Fruit fly (Drosophila melanogaster): Measurements from ENCODE around the gene CG7255.

Gene CG7255

DNA sequence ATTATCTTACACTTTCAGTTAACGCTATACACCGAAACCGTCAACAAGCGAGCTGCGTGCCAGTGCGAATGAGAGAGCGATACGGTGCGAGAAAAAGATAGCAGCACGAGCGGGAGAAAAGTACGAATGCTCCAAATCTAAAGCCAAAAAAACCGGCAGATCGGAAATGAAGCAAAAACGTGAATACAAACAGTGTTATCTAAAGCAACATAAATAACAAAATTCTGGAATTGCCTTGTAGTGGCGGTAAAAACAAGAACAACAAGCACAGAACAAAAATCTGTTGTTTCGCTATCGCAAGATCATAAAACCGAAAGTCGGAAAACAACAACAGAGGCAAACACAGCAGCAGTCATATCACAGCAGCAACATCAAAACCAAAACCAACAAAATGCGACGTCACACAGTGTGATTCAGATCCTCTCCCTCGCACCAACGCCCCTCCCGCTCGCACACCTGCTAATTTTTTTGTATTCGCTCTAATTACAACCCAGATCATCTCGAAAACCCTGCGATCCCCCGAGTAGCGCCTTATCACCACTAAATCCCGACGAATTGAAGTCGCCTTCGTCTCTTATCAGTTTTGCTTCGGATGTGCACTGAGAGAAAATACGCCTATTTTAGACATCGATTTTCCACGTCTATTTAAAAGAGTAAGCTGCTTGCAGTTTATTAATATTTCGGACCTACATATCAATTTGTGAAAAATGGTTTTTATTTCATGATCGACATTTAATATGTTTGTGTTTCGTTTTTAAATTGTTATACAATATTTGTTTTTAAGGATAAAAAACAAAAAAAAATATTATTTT is at the start of gene CG7255 (continued):
- TF ChIP-seq stc (GFP tag; IDR thresholded peaks at IDR 0.05) (no peak), gcm2 (GFP tag; optimal IDR thresholded peaks at IDR 0.05) (no peak), CG10267 (tag; optimal IDR thresholded peaks at IDR 0.05) (peak; percentile 10), NfI (GFP tag; optimal IDR thresholded peaks at IDR 0.05) (no peak), dmrt99B (tag; optimal IDR thresholded peaks at IDR 0.05) (no peak), zen (tag; optimal IDR thresholded peaks at IDR 0.05) (no peak), H15 (GFP tag; IDR thresholded peaks at IDR 0.05) (no peak), CG10321 (GFP tag; IDR thresholded peaks at IDR 0.05) (0 out of 2 replicates have a peak, but pooled peaks have one; percentile 20), CG7745 (tag; optimal IDR thresholded peaks at IDR 0.05) (peak; percentile 82), Taf1 (GFP tag; IDR thresholded peaks at IDR 0.05) (no peak), Eip74EF (GFP tag; optimal IDR thresholded peaks at IDR 0.05) (no peak), CG12104 (GFP tag; optimal IDR thresholded peaks at IDR 0.05) (no peak), Sox100B (GFP tag; optimal IDR thresholded peaks at IDR 0.05) (peak; percentile 3), Elba2 (GFP tag; optimal IDR thresholded peaks at IDR 0.05) (no peak), CG7357 (GFP tag; IDR thresholded peaks at IDR 0.05) (no peak), Fer3 (tag; optimal IDR thresholded peaks at IDR 0.05) (no peak), CG11398 (GFP tag; optimal IDR thresholded peaks at IDR 0.05) (no peak)

DNA sequence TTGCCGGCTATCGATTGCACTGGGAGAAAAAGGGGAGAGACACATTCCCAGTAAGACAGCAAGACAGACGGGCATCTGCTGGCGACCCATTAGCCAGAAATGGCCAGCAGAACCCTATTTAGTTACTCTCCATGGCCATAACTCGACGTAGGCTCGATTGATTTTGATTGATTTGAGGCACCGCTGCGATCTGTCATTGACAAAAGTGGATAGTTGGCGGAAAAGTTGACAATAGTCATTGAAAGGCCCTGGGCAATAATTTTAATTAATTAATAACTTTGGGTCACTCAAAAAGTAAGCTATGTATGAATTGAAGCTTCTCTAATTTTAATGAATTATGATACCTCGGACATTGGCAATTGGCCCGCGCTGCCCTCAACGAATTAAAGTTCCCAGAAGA is 46.9 kb upstream of the CG7255 start:
- TF ChIP-seq CG10147 (GFP tag; optimal IDR thresholded peaks at IDR 0.05): no peak
- 0 out of 2 replicates have a peak, but pooled peaks have one; percentile 21 for TF ChIP-seq Drgx (GFP tag; IDR thresholded peaks at IDR 0.05)
- peak; percentile 55 for TF ChIP-seq sens (GFP tag)

DNA sequence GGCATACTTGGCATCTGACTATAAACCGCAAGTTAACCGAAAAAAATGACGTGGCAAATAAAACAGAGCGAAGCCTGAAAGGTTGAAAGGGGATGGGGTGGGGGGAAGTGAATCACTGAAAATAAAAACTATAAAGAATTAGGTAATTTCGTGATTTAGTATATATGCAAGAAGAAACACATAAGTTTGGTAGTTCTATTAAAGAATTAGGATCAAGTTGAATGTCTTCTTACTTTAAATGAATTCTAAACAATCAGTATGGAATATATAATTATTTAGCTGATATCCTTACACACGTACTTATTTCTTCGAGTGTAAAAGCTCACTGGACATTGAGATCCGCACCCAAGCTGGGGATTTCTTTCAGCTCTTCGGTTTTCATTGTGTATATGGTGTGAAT is 45.7 kb upstream of the CG7255 start:
- TF ChIP-seq eve (GFP tag; optimal IDR thresholded peaks at IDR 0.05) (peak in 1 of 2 experiments; percentile 33), dmrt99B (tag; optimal IDR thresholded peaks at IDR 0.05) (peak; percentile 23), gem (tag; optimal IDR thresholded peaks at IDR 0.05) (peak; percentile 18), Jarid2 (GFP tag; optimal IDR thresholded peaks at IDR 0.05) (no peak), CG11504 (tag; optimal IDR thresholded peaks at IDR 0.05) (peak; percentile 26), sens (GFP tag) (peak; percentile 59), CG17328 (GFP tag; IDR thresholded peaks at IDR 0.05) (no peak)

- peak; percentile 86 for TF ChIP-seq lbe (GFP tag; optimal IDR thresholded peaks at IDR 0.05)
- no peak for TF ChIP-seq Neu2 (GFP tag; optimal IDR thresholded peaks at IDR 0.05; ENCODE audit: borderline replicate concordance)
- TF ChIP-seq ac (GFP tag; optimal IDR thresholded peaks at IDR 0.05): peak; percentile 16
- peak; percentile 37 for TF ChIP-seq gem (tag; optimal IDR thresholded peaks at IDR 0.05)
- peak; percentile 91 for TF ChIP-seq nom (GFP tag; optimal IDR thresholded peaks at IDR 0.05)
- 0 out of 2 replicates have a peak, but pooled peaks have one; percentile 17 for TF ChIP-seq CG4404 (GFP tag; IDR thresholded peaks at IDR 0.05)
- TF ChIP-seq zfh1 (GFP tag; IDR thresholded peaks at IDR 0.05): 0 out of 3 replicates have a peak, but pooled peaks have one; percentile 38
- TF ChIP-seq fd64A (GFP tag; optimal IDR thresholded peaks at IDR 0.05): no peak
- TF ChIP-seq sens (GFP tag): peak; percentile 62
- TF ChIP-seq unpg (GFP tag; optimal IDR thresholded peaks at IDR 0.05): peak; percentile 27
- TF ChIP-seq CG1647 (GFP tag; optimal IDR thresholded peaks at IDR 0.05): no peak
- TF ChIP-seq Xrp1 (GFP tag; IDR thresholded peaks at IDR 0.05): peak; percentile 48; the same call in 1 of the 2 replicates
- no peak for TF ChIP-seq HHEX (GFP tag; optimal IDR thresholded peaks at IDR 0.05)
- TF ChIP-seq fd102C (GFP tag; optimal IDR thresholded peaks at IDR 0.05): peak; percentile 11
- TF ChIP-seq CG1603 (tag; optimal IDR thresholded peaks at IDR 0.05): peak; percentile 59
- no peak for TF ChIP-seq prd (optimal IDR thresholded peaks at IDR 0.05)
- TF ChIP-seq prd (GFP tag; IDR thresholded peaks at IDR 0.05): peak; percentile 43; the same call in 1 of the 3 replicates
- TF ChIP-seq pum (GFP tag; optimal IDR thresholded peaks at IDR 0.05): peak; percentile 5
- peak; percentile 69 for TF ChIP-seq Med (GFP tag)
- peak; percentile 1 for TF ChIP-seq CG10979 (tag; optimal IDR thresholded peaks at IDR 0.05)
- TF ChIP-seq CG4617 (GFP tag; optimal IDR thresholded peaks at IDR 0.05; ENCODE audit: borderline replicate concordance): no peak
- TF ChIP-seq NC2β (GFP tag; optimal IDR thresholded peaks at IDR 0.05): no peak
Measured at dm6 chr3L:15260593-15260992, 43.5 kb upstream of the CG7255 start.

Measured in whole organism, embryonic.